Fruit fly (Drosophila melanogaster) ovary, adult (tissue): ENCODE measurements around the gene CG6793.

Source experiments
- CG17801 ChIP-seq: fragments of 200-800 bp; optimal IDR thresholded peaks from 2 replicates; lab custom pipeline; 2019; ENCODE audit warnings: missing biosample characterization, mild to moderate bottlenecking, missing genetic modification characterization, moderate library complexity; ENCODE audit not compliant: partially characterized antibody

CG6793 gene

DNA sequence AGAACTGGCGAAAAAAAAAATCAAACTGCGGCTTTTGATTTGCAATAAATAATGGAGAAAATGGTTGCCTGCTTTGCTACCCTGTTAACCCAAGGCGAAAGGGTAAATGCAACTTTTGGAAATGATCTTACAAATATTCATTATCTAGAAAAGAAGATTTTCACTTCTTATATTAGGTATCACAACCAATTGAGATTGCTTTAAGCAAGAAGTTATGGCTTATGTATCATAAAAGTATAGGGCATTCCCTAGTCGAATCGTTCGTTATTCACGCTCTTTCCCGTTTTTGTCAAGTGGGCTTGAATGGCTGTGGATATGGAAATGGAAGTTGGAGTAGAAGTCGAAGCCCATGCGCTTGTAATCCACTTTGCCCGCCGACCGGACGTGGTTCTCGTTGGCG is 11.7 kb upstream of the CG6793 start:
- peak; percentile 3 for TF ChIP-seq CG17801 (GFP tag; lab: Kevin White, UChicago)

DNA sequence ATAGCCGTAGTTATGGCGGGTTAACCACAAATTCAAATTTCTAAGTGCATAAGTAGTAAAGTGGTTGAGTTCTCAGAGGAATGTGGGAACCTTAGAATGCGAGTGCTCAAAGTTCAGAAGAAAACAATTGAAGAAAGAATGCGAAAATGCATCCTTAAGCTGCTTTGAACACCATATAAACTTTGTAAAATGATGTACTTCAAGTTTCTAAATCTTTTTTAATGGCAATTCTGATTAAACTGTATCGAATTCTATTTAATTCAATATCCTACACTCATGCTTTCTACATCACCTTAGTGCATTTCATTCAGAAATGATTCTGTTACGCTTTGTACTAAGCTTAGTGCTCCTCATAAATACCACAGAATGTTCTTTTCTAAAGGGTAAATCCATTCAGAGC is 9.9 kb upstream of the CG6793 start, which contains the start of gene CG43993:
Gene CG43993 (plus strand): TSS at position 301 of the 400 bp plus-strand sequence.
- no peak for TF ChIP-seq CG17801 (GFP tag; lab: Kevin White, UChicago)

DNA sequence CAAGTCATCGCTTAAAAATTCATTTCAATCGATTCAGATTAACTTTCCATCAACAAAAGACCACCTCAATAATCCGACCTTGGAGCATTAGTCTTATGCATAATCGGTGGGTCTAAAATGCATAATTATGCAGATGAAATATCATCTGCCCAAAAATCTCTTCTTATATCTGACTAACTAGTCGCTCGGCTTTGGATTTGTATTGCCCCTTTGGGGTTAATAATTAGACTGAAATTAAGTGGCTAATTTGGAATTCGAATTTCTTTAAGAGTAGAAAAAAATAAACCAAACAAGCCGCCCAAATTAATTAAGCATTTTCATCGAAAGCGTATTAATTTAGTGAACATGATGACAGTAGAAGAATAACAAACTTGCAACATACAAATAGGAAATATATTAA is 5.5 kb upstream of the CG6793 start:
- no peak for TF ChIP-seq CG17801 (GFP tag; lab: Kevin White, UChicago)

DNA sequence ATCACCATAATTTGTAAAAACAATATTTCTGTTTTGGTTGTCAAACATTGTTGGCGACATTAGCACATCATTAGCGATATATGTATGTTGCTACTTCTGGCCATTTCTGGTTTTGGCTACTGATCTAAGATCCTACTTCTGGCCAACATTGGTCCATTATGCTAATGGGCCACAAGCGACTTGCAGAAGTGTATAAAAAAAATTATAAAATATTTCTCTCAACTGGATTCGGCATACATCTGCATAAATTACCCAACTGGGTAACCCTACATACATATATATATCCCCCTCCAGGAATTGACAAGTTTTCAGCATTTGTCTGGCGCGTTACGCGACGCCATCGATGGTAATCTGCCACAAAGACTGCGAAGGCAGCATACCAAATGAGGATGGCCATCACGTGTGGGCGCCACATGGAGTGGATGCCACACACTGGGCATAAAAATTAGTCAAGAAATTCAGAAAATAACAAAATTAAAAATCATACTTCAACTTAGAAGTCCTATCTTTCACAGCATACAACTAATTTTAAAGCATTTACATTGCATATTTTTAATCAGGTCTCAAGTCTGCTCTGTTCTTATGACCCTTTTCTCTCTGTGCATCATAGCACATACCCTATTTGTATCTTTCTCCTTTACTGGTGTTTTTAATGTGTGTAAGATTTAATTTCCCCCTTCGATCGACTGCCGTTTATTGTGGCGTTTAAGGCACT is 4.6 kb upstream of the CG6793 start:
- no peak for TF ChIP-seq CG17801 (GFP tag; lab: Kevin White, UChicago)

DNA sequence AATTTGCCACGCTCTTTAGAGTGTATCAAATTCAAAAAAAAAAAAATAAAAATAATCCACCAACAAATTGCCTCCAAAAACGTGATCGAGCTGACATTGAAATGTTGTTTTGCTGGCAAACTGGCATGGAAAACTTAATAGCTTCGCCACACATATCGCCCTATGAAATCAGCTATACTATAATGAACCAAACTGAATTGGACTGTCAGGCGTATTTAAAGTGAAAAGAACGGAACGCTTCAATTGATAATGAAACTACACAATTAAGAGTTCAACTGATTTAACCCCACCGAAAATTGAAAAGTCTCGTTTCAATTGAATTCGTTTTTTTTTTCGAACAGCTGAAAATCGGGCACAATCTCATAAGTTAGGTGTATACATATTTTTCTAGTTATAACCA is 3.1 kb upstream of the CG6793 start:
- TF ChIP-seq CG17801 (GFP tag; lab: Kevin White, UChicago), result no peak

DNA sequence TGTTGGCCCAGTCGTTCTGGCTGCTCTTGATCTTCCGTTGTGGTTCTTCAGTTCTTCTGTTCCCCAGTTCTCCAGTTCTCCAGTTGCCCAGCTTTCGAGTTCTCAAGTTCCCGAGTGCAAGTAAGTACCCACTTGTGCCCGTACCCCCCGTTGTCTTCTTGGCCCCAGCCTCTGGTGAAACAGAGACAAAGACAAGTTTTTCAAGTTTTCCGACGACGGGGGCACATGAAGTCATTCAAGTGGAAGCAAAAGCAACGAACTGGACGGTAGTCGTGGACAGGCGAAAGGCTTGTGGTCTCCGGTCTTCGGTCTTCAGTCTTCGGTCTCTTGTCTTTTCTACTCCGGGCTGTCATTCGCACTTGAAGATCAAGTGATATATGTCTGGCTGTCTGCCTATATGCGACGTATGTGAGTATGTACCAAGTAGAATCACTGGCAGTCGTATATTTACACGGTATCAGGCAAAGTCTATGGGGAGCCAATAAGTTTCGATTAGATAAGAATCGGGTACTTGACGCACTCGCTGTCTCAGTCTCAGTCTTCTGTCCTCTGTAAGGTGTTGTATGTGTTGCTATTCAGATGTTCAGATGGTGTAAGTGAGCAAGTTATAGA is 1.8 kb upstream of the CG6793 start:
- no peak for TF ChIP-seq CG17801 (GFP tag; lab: Kevin White, UChicago)

DNA sequence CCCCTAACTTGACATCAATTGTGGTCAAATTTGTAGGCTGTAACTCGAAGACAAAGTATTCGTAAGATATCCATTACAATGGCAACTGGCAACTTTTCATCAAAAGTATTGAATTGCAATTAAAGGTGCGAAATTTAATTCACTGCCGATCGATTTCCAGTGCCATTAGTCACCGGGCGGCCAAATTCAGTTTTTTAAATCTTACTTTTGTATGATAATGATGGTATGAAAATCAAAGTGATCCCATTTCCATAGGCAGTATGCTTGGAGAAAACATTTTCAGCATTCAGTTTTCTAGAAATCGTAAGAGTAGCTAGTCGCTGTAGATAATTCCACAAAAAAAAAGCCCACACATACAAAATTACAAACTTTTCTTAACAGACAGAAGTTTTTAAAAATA is 2.1 kb downstream of the CG6793 start, which contains the start of gene CG43638:
Gene CG43638 (plus strand): TSS at position 301 of the 400 bp plus-strand sequence.
- TF ChIP-seq CG17801 (GFP tag; lab: Kevin White, UChicago), result no peak

DNA sequence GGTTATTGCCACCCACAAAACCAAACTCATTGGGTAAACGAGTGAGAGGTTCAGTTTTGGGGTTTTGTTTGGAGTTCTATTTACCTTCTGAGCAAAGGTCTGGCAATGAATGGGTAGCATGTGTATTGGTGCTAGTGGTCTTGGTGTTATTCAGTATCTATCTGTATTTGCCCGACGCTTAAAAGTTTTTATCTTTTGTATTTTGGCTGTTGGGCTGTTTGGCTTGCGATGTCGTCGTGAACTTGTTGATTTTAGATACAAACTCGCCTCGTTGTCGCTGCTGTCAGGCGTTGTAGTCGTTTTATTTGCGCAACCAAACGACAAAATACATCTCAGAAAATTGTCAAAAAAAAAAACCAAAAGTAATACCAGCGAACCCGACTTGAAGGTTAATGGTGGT is 3.3 kb downstream of the CG6793 start:
- TF ChIP-seq CG17801 (GFP tag; lab: Kevin White, UChicago), result no peak

DNA sequence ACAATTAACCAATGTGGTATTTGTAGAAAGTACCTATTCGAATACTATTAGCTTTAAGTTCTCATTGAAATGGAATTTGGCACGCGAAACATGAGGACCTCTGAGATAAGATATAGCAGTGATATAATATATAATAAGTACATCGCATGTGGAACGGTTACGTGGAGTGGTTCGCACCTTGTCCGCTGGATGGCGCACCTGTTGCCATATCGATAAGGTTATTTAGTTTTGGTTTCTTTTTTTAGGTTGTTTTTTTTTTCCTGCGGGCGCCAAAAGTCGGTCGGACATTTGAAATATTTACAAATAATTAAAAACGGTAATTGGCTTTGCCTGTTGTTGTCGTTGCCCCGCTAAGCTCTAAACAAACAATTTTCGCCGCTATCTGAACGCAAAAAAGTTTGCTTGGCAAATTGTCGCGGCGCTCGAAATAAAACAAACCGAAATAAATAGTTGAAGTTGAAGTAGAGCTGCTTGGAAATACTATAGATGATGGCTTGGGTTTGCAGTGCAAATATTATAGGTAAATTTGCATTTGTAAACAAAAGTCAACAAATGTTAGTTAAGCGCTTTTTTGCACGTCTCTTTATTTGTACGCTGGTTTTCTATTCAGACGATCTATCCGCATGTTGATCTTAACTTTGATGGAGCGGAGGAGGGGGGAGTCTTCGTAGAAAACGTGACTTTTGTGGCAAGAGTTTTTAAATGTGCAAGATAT is 7.6 kb downstream of the CG6793 start:
- TF ChIP-seq CG17801 (GFP tag; lab: Kevin White, UChicago), result no peak

DNA sequence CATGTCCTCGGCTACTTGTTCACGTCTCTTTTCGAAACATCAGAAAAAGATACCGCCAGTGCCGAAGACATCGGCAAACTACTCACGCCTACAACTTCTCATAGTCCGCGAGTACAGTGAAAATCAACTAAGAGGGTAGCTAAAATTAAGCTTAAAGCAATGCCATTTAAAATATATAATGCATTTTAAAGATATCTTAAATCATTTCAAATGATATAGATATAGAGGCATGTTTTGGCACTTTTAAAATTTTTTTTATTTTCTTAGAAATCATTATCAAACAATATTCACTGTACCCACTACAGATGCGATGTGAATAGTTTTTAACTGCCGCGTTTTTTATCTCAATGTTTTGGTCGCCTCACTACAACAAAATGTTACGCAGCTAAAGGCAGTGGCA is 8.4 kb downstream of the CG6793 start:
- no peak for TF ChIP-seq CG17801 (GFP tag; lab: Kevin White, UChicago)

DNA sequence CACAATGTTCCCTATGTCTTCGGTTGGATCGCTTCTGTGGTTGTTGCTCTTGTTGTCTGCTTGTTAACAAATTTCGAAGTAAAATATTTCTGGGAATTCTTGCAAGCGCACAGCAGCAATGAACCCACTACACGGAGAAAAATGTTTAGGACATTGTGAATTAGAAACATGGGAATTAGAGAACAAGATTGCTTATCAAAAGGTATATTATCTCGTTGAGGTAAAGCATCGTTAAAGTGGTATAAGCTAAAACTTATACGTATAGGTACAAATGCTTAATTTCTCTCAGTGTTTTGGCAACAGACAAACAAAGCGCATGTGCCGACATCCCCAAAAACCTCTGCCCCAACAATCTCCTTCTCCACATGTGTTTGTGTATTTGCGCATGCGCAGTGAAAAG is 11.5 kb downstream of the CG6793 start:
- no peak for TF ChIP-seq CG17801 (GFP tag; lab: Kevin White, UChicago)

DNA sequence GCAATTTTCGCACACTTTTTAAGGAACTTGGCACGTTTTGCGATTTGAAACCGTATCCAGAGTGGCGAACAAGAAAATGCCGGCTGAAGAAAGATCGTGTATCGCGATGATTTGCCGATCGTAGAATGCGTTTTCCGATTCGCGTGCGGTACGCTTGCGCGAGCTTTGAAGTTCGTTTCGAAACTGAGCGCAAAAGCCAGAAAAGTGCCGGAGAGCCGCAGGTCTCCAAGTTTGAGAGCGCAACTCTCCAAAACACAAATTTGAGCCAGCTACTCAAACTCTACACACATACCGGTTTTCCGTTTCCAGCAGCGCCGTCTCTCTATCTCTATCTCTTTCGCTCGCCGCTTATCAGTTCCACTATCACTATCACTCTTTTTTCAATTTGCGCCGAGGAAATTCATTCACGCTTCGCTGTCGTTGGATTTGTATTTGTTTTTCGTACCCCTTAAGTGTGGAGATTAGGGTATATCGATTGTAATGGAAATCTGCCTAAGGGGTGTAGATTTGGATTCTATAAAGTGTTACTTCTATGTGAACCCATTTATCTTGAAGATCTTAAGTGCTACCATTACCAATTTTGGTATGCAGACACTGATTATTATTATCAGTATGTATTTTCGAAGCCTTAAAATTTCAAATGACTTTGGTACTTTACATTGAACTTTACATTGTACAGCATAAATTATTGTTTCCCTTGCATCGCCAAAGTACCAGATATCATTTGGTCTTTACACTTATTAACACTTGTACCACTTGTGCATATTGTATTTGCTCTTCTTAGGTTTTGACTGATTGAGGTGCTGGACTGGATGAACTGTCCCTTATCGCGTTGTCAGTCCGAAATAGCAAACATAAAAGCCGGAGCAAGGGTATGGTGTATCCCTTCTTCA is 14.3 kb downstream of the CG6793 start:
- TF ChIP-seq CG17801 (GFP tag; lab: Kevin White, UChicago), result peak; percentile 17

DNA sequence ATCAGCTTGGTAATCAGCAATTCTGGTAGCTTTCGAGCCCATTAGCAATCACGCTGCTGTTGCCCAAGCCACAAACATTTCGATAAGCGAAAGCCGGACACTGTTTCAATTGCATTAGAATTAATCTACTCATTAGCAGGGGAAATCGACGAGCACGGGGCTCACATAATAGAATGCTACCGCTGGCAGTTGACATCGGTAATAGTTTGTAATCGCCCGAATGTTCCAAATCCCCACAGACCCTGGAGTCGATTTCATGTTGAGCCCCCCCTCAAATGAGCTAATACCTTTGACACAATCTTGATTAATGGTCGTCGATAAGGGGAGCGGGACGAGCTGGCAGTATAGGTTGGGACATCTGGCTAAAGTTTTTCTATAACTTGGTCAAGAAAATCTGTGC is 15.4 kb downstream of the CG6793 start:
- no peak for TF ChIP-seq CG17801 (GFP tag; lab: Kevin White, UChicago)

DNA sequence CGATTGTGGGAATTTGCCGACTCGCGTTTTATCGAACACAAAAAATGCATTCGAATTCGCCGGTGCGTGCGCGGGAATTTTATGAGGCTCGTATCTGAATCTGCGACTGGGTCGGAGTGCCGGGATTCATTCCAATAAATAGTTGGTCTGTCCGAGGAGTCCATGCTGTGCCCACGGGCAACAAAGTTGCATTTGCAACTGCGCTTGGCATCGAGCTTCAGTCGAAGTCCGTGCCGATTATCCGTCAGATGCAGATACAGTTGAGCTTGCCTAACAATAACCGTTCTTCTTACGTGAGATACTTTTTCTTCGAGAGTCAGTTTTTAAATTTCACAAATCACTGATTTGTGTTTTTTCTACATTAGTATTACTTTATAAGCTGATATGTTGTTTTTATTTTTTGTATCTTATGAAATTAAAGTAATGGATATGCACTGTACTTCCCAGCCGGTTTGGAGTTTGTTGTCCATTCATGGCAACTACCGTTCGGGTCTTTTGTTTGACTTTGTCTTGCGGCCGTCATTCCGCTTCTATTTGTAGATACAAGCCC is 16.2 kb downstream of the CG6793 start:
- no peak for TF ChIP-seq CG17801 (GFP tag; lab: Kevin White, UChicago)
